Worm (Caenorhabditis elegans): ENCODE data around the gene cdk-5.

ce11 chrIII:13455816-13456215 lies 10.3 kb downstream of the cdk-5 start:
- TF ChIP-seq lin-39 (tag; optimal IDR thresholded peaks at IDR 0.05): no peak
- peak; percentile 14 for TF ChIP-seq fkh-10 (GFP tag; optimal IDR thresholded peaks at IDR 0.05)
- TF ChIP-seq madf-9 (GFP tag; conservative IDR thresholded peaks at IDR 0.05): no peak
- TF ChIP-seq zip-11 (GFP tag; IDR thresholded peaks at IDR 0.05): no peak
- no peak for TF ChIP-seq ZK337.2 (GFP tag; IDR thresholded peaks at IDR 0.05)
- TF ChIP-seq unc-39 (tag; optimal IDR thresholded peaks at IDR 0.05): no peak
- peak in 1 of 2 experiments; percentile 61 for TF ChIP-seq lsy-2 (tag; optimal IDR thresholded peaks at IDR 0.05)
- TF ChIP-seq D1046.2 (GFP tag; IDR thresholded peaks at IDR 0.05): no peak
- no peak for TF ChIP-seq lin-1 (GFP tag; IDR thresholded peaks at IDR 0.05)
- no peak for TF ChIP-seq dve-1 (tag; optimal IDR thresholded peaks at IDR 0.05; ENCODE audit: insufficient read depth)
- TF ChIP-seq unc-130 (GFP tag; optimal IDR thresholded peaks at IDR 0.05): no peak
- no peak for TF ChIP-seq pha-4 (GFP tag; IDR thresholded peaks at IDR 0.05)
- no peak for TF ChIP-seq pha-4 (tag; optimal IDR thresholded peaks at IDR 0.05)
- no peak for TF ChIP-seq tra-1 (GFP tag; IDR thresholded peaks at IDR 0.05)

Measured in whole organism, L4 larva.